Worm (Caenorhabditis elegans) whole organism, late embryonic: Measurements from ENCODE around the gene srh-250.

ENCODE experiments used
- C08G9.2 ChIP-seq: sonication (generic microtip); optimal IDR thresholded peaks from 2 replicates; lab custom pipeline; 2016; ENCODE audit warnings: mild to moderate bottlenecking, missing genetic modification characterization, moderate library complexity, missing compliant biosample characterization
- K09A11.1 ChIP-seq: sonication (generic microtip); optimal IDR thresholded peaks from 2 replicates; lab custom pipeline; 2017; ENCODE audit warnings: antibody characterized with exemption, mild to moderate bottlenecking, missing genetic modification characterization, missing compliant biosample characterization; ENCODE audit not compliant: insufficient read depth
- ama-1 ChIP-seq: fragments of 150-350 bp; optimal IDR thresholded peaks from 2 replicates; lab custom pipeline; 2014
- hlh-15 ChIP-seq: sonication (generic microtip); optimal IDR thresholded peaks from 2 replicates; lab custom pipeline; 2016; ENCODE audit warnings: missing genetic modification characterization, missing compliant biosample characterization
- lin-11 ChIP-seq: fragments of 200-800 bp; sonication (Bioruptor generic); optimal IDR thresholded peaks from 2 replicates; lab custom pipeline; 2018; ENCODE audit warnings: mild to moderate bottlenecking, missing genetic modification characterization, missing compliant biosample characterization
- madf-2 ChIP-seq: sonication (generic microtip); optimal IDR thresholded peaks from 2 replicates; lab custom pipeline; 2017; ENCODE audit warnings: missing genetic modification characterization, missing compliant biosample characterization
- mec-3 ChIP-seq: sonication (generic microtip); optimal IDR thresholded peaks from 2 replicates; lab custom pipeline; 2016; ENCODE audit warnings: borderline replicate concordance, missing genetic modification characterization, missing compliant biosample characterization
- npax-4 ChIP-seq: sonication (generic microtip); optimal IDR thresholded peaks from 2 replicates; lab custom pipeline; 2016; ENCODE audit warnings: missing genetic modification characterization, missing compliant biosample characterization
- pha-4 ChIP-seq: fragments of 150-350 bp; optimal IDR thresholded peaks from 2 replicates; lab custom pipeline; 2018; ENCODE audit warnings: missing biosample characterization, missing genetic modification reagents, missing genetic modification characterization
- pqm-1 ChIP-seq: sonication (generic microtip); optimal IDR thresholded peaks from 2 replicates; lab custom pipeline; 2016; ENCODE audit warnings: missing genetic modification characterization, missing compliant biosample characterization
- pros-1 ChIP-seq: fragments of 150-350 bp; optimal IDR thresholded peaks from 2 replicates; lab custom pipeline; 2014; ENCODE audit warnings: missing biosample characterization, missing genetic modification reagents, missing genetic modification characterization
- sox-2 ChIP-seq: fragments of 200-800 bp; sonication (Bioruptor generic); IDR thresholded peaks from 2 replicates; pipeline ENCODE4 v1.3.6; 2022; ENCODE audit warnings: missing genetic modification reagents, missing genetic modification characterization, missing compliant biosample characterization
- unc-55 ChIP-seq: sonication (generic microtip); optimal IDR thresholded peaks from 2 replicates; lab custom pipeline; 2017; ENCODE audit warnings: missing biosample characterization, missing genetic modification reagents, missing genetic modification characterization
- ztf-16 ChIP-seq: sonication (generic microtip); optimal IDR thresholded peaks from 2 replicates; lab custom pipeline; 2017; ENCODE audit warnings: missing genetic modification characterization, missing compliant biosample characterization

DNA sequence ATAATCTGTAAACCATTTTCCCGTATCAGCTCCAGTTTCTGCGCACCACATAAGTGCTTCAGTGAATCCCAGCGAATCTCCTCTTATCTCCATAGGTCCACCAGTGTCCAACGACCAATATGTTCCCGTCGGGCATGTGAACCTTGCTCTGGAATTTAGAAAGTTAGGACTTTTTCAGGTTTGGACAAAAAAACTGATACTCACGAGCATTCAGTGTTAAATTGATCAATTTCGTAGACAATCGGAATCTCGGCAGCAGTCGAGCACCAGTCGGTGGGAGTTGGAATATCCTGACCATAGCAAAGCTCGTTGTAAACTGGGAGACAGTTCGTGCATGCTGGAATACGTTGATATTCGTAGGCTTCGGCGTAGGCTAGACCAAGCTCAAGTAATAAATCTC, 48.8 kb upstream of the srh-250 start:
- TF ChIP-seq mec-3 (tag; lab: Kevin White, UChicago) = no peak
- TF ChIP-seq pros-1 (tag; lab: Kevin White, UChicago) = no peak
- TF ChIP-seq unc-55 (GFP tag; lab: Kevin White, UChicago) = no peak
- TF ChIP-seq hlh-15 (tag; lab: Kevin White, UChicago) = no peak
- no peak for TF ChIP-seq K09A11.1 (tag; lab: Kevin White, UChicago)
- no peak for TF ChIP-seq sox-2
- no peak for TF ChIP-seq npax-4
- no peak for TF ChIP-seq pha-4 (tag; lab: Kevin White, UChicago)
- no peak for TF ChIP-seq ztf-16 (tag; lab: Kevin White, UChicago)
- no peak for TF ChIP-seq lin-11
- TF ChIP-seq ama-1 (lab: Kevin White, UChicago) = no peak
- TF ChIP-seq pqm-1 = no peak
- no peak for TF ChIP-seq C08G9.2 (tag; lab: Kevin White, UChicago)
- no peak for TF ChIP-seq madf-2 (tag; lab: Kevin White, UChicago)
